Worm (Caenorhabditis elegans) whole organism, L4 larva: ENCODE results near the gene F10E7.11.

Experiments
- D1046.2 ChIP-seq: fragments of 200-800 bp; sonication (Bioruptor generic); IDR thresholded peaks from 2 replicates; pipeline ENCODE4 v1.3.6; 2022; ENCODE audit warnings: missing genetic modification characterization, missing compliant biosample characterization
- F10B5.3 ChIP-seq: sonication (generic microtip); optimal IDR thresholded peaks from 2 replicates; lab custom pipeline; 2016; ENCODE audit warnings: mild to moderate bottlenecking, missing genetic modification characterization, missing compliant biosample characterization
- F26F4.8 ChIP-seq: fragments of 200-800 bp; sonication (Bioruptor generic); conservative IDR thresholded peaks from 2 replicates; pipeline ENCODE4 v1.3.6; 2022; ENCODE audit warnings: missing genetic modification characterization, missing compliant biosample characterization
- F37D6.2 ChIP-seq: sonication (generic microtip); optimal IDR thresholded peaks from 2 replicates; lab custom pipeline; 2016; ENCODE audit warnings: mild to moderate bottlenecking, missing genetic modification characterization, missing compliant biosample characterization
- F44E2.7 ChIP-seq: fragments of 200-800 bp; sonication (Bioruptor generic); IDR thresholded peaks from 2 replicates; pipeline ENCODE4 v2.1.2; 2022; ENCODE audit warnings: missing genetic modification characterization, missing compliant biosample characterization
- F49E8.2 ChIP-seq: sonication (generic microtip); optimal IDR thresholded peaks from 2 replicates; lab custom pipeline; 2016; ENCODE audit warnings: missing compliant biosample characterization, mild to moderate bottlenecking, missing genetic modification characterization, borderline replicate concordance
- Y105C5A.15 ChIP-seq: fragments of 200-800 bp; sonication (Bioruptor generic); IDR thresholded peaks from 2 replicates; pipeline ENCODE4 v1.3.6; 2022; ENCODE audit warnings: missing genetic modification characterization, missing compliant biosample characterization
- Y48G9A.11 ChIP-seq: fragments of 200-800 bp; sonication (Bioruptor generic); IDR thresholded peaks from 2 replicates; pipeline ENCODE4 v1.3.6; 2022; ENCODE audit warnings: missing genetic modification reagents, missing genetic modification characterization, missing compliant biosample characterization
- Y75B8A.6 ChIP-seq: fragments of 200-800 bp; sonication (Bioruptor generic); IDR thresholded peaks from 2 replicates; pipeline ENCODE4 v1.3.6; 2022; ENCODE audit warnings: missing genetic modification reagents, missing genetic modification characterization, missing compliant biosample characterization
- arid-1 ChIP-seq: fragments of 200-800 bp; sonication (Bioruptor generic); conservative IDR thresholded peaks from 2 replicates; pipeline ENCODE4 v1.3.6; 2022; ENCODE audit warnings: missing genetic modification reagents, missing genetic modification characterization, missing compliant biosample characterization
- attf-4 ChIP-seq: sonication (generic microtip); optimal IDR thresholded peaks from 3 replicates; lab custom pipeline; 2017; ENCODE audit warnings: missing biosample characterization, missing genetic modification characterization
- ceh-28 ChIP-seq: fragments of 150-350 bp; optimal IDR thresholded peaks from 2 replicates; lab custom pipeline; 2014; ENCODE audit warnings: missing biosample characterization, missing genetic modification reagents, missing genetic modification characterization
- ceh-32 ChIP-seq: sonication (generic microtip); optimal IDR thresholded peaks from 2 replicates; lab custom pipeline; 2016; ENCODE audit warnings: mild to moderate bottlenecking, missing genetic modification characterization, missing compliant biosample characterization; ENCODE audit not compliant: poor library complexity
- cey-2 ChIP-seq: sonication (generic microtip); optimal IDR thresholded peaks from 3 replicates; lab custom pipeline; 2017; ENCODE audit warnings: missing genetic modification characterization, mild to moderate bottlenecking, missing compliant biosample characterization, antibody characterized with exemption, borderline replicate concordance; ENCODE audit not compliant: insufficient read depth
- ctbp-1 ChIP-seq: fragments of 200-800 bp; sonication (Bioruptor generic); IDR thresholded peaks from 2 replicates; pipeline ENCODE4 v1.3.6; 2022; ENCODE audit warnings: missing genetic modification reagents, missing genetic modification characterization, missing compliant biosample characterization
- daf-12 ChIP-seq: fragments of 150-350 bp; optimal IDR thresholded peaks from 2 replicates; lab custom pipeline; 2014; ENCODE audit warnings: missing biosample characterization, missing genetic modification reagents, missing genetic modification characterization
- daf-16 ChIP-seq, 3 experiments: sonication (generic microtip); optimal IDR thresholded peaks; 2 replicates each; lab custom pipeline; 2016 to 2017; ENCODE audit warnings: missing genetic modification characterization in 3 of 3, missing genetic modification reagents in 3 of 3, mild to moderate bottlenecking in 2 of 3, missing compliant biosample characterization in 2 of 3, missing biosample characterization in 1 of 3, moderate library complexity in 1 of 3
- daf-19 ChIP-seq: fragments of 200-800 bp; sonication (Bioruptor generic); conservative IDR thresholded peaks from 2 replicates; pipeline ENCODE4 v1.3.6; 2022; ENCODE audit warnings: missing genetic modification characterization, missing compliant biosample characterization
- dve-1 ChIP-seq: sonication (generic microtip); optimal IDR thresholded peaks from 2 replicates; lab custom pipeline; 2017; ENCODE audit warnings: antibody characterized with exemption, mild to moderate bottlenecking, missing genetic modification characterization, missing compliant biosample characterization; ENCODE audit not compliant: insufficient read depth
- egl-27 ChIP-seq: sonication (generic microtip); optimal IDR thresholded peaks from 3 replicates; lab custom pipeline; 2017; ENCODE audit warnings: missing biosample characterization, missing genetic modification reagents, missing genetic modification characterization
- hlh-11 ChIP-seq: fragments of 200-800 bp; sonication (Bioruptor generic); optimal IDR thresholded peaks from 2 replicates; lab custom pipeline; 2018; ENCODE audit warnings: mild to moderate bottlenecking, missing genetic modification characterization, missing compliant biosample characterization
- hlh-30 ChIP-seq: sonication (generic microtip); optimal IDR thresholded peaks from 2 replicates; lab custom pipeline; 2017; ENCODE audit warnings: antibody characterized with exemption, mild to moderate bottlenecking, missing genetic modification characterization, missing compliant biosample characterization; ENCODE audit not compliant: insufficient read depth
- jun-1 ChIP-seq: fragments of 150-350 bp; optimal IDR thresholded peaks from 2 replicates; lab custom pipeline; 2014; ENCODE audit warnings: missing biosample characterization, missing genetic modification reagents, missing genetic modification characterization
- lin-13 ChIP-seq: fragments of 150-350 bp; optimal IDR thresholded peaks from 2 replicates; lab custom pipeline; 2014; ENCODE audit warnings: missing biosample characterization, missing genetic modification reagents, missing genetic modification characterization
- lin-38 ChIP-seq: fragments of 200-800 bp; sonication (Bioruptor generic); IDR thresholded peaks from 2 replicates; pipeline ENCODE4 v1.3.6; 2022; ENCODE audit warnings: missing genetic modification reagents, missing genetic modification characterization, missing compliant biosample characterization
- lin-39 ChIP-seq: fragments of 150-350 bp; optimal IDR thresholded peaks from 2 replicates; lab custom pipeline; 2014; ENCODE audit warnings: missing biosample characterization, missing genetic modification reagents, missing genetic modification characterization
- madf-5 ChIP-seq, 2 experiments: fragments of 200-800 bp; sonication (Bioruptor generic); IDR thresholded peaks; 2 replicates each; pipeline ENCODE4 v1.3.6; 2022; ENCODE audit warnings: missing compliant biosample characterization in 2 of 2, missing genetic modification characterization in 2 of 2
- mdl-1 ChIP-seq, 2 experiments: fragments of 150-350 bp in 1 of 2; sonication (generic microtip) in 1 of 2; optimal IDR thresholded peaks; 2 replicates each; lab custom pipeline; 2014 to 2017; ENCODE audit warnings: missing biosample characterization in 2 of 2, missing genetic modification characterization in 2 of 2
- mdt-29 ChIP-seq: fragments of 200-800 bp; sonication (Bioruptor generic); IDR thresholded peaks from 2 replicates; pipeline ENCODE4 v1.3.6; 2022; ENCODE audit warnings: missing genetic modification reagents, missing genetic modification characterization, missing compliant biosample characterization
- mep-1 ChIP-seq: fragments of 150-350 bp; sonication (generic microtip); optimal IDR thresholded peaks from 3 replicates; lab custom pipeline; 2014; ENCODE audit warnings: missing biosample characterization, missing genetic modification characterization
- mxl-3 ChIP-seq: fragments of 200-800 bp; sonication (Bioruptor generic); optimal IDR thresholded peaks from 2 replicates; lab custom pipeline; 2018; ENCODE audit warnings: mild to moderate bottlenecking, missing genetic modification characterization, missing compliant biosample characterization
- nhr-10 ChIP-seq: fragments of 150-350 bp; optimal IDR thresholded peaks from 2 replicates; lab custom pipeline; 2014; ENCODE audit warnings: missing biosample characterization, missing genetic modification characterization
- nhr-102 ChIP-seq: sonication (generic microtip); optimal IDR thresholded peaks from 2 replicates; lab custom pipeline; 2016; ENCODE audit warnings: mild to moderate bottlenecking, missing genetic modification characterization, moderate library complexity, missing compliant biosample characterization
- nhr-11 ChIP-seq: fragments of 150-350 bp; optimal IDR thresholded peaks from 2 replicates; lab custom pipeline; 2014; ENCODE audit warnings: missing biosample characterization, missing genetic modification characterization
- nhr-25 ChIP-seq: sonication (generic microtip); optimal IDR thresholded peaks from 2 replicates; lab custom pipeline; 2017; ENCODE audit warnings: missing genetic modification characterization, mild to moderate bottlenecking, missing compliant biosample characterization, antibody characterized with exemption, moderate library complexity, borderline replicate concordance; ENCODE audit not compliant: insufficient read depth
- nhr-28 ChIP-seq: fragments of 150-350 bp; optimal IDR thresholded peaks from 2 replicates; lab custom pipeline; 2014; ENCODE audit warnings: missing biosample characterization, missing genetic modification characterization
- nhr-42 ChIP-seq: fragments of 200-800 bp; sonication (Bioruptor generic); IDR thresholded peaks from 2 replicates; pipeline ENCODE4 v1.3.6; 2022; ENCODE audit warnings: missing genetic modification characterization, missing compliant biosample characterization
- nhr-6 ChIP-seq: fragments of 150-350 bp; optimal IDR thresholded peaks from 2 replicates; lab custom pipeline; 2014; ENCODE audit warnings: missing biosample characterization, missing genetic modification characterization
- nhr-76 ChIP-seq: fragments of 150-350 bp; optimal IDR thresholded peaks from 2 replicates; lab custom pipeline; 2014; ENCODE audit warnings: missing biosample characterization, missing genetic modification characterization
- nhr-77 ChIP-seq: fragments of 150-350 bp; optimal IDR thresholded peaks from 2 replicates; lab custom pipeline; 2014; ENCODE audit warnings: missing biosample characterization, missing genetic modification characterization
- php-3 ChIP-seq: fragments of 200-800 bp; sonication (Bioruptor generic); IDR thresholded peaks from 2 replicates; pipeline ENCODE4 v1.3.6; 2022; ENCODE audit warnings: missing genetic modification reagents, missing genetic modification characterization, missing compliant biosample characterization
- skn-1 ChIP-seq: fragments of 150-350 bp; optimal IDR thresholded peaks from 2 replicates; lab custom pipeline; 2014; ENCODE audit warnings: missing biosample characterization, missing genetic modification characterization
- snpc-4 ChIP-seq: fragments of 150-350 bp; optimal IDR thresholded peaks from 2 replicates; lab custom pipeline; 2014; ENCODE audit warnings: missing biosample characterization, missing genetic modification characterization
- spr-1 ChIP-seq: sonication (generic microtip); optimal IDR thresholded peaks from 2 replicates; lab custom pipeline; 2016; ENCODE audit warnings: mild to moderate bottlenecking, missing genetic modification characterization, missing compliant biosample characterization
- tag-97 ChIP-seq: fragments of 200-800 bp; sonication (Bioruptor generic); IDR thresholded peaks from 2 replicates; pipeline ENCODE4 v1.3.6; 2022; ENCODE audit warnings: missing genetic modification characterization, missing compliant biosample characterization
- unc-130 ChIP-seq: sonication (generic microtip); optimal IDR thresholded peaks from 2 replicates; lab custom pipeline; 2016; ENCODE audit warnings: missing genetic modification reagents, missing genetic modification characterization, missing compliant biosample characterization
- unc-39 ChIP-seq: sonication (generic microtip); optimal IDR thresholded peaks from 2 replicates; lab custom pipeline; 2017; ENCODE audit warnings: missing biosample characterization, missing genetic modification characterization
- vab-7 ChIP-seq: fragments of 200-800 bp; sonication (Bioruptor generic); IDR thresholded peaks from 2 replicates; pipeline ENCODE4 v1.3.6; 2022; ENCODE audit warnings: missing genetic modification reagents, missing genetic modification characterization, missing compliant biosample characterization
- zag-1 ChIP-seq: fragments of 150-350 bp; optimal IDR thresholded peaks from 2 replicates; lab custom pipeline; 2014; ENCODE audit warnings: missing biosample characterization, missing genetic modification characterization
- zfp-2 ChIP-seq: sonication (generic microtip); optimal IDR thresholded peaks from 2 replicates; lab custom pipeline; 2016; ENCODE audit warnings: mild to moderate bottlenecking, missing genetic modification characterization, missing compliant biosample characterization
- zip-11 ChIP-seq: fragments of 200-800 bp; sonication (Bioruptor generic); IDR thresholded peaks from 2 replicates; pipeline ENCODE4 v1.3.6; 2022; ENCODE audit warnings: missing genetic modification characterization, missing compliant biosample characterization
- ztf-7 ChIP-seq: fragments of 150-350 bp; optimal IDR thresholded peaks from 2 replicates; lab custom pipeline; 2014; ENCODE audit warnings: missing biosample characterization, missing genetic modification characterization

The F10E7.11 gene

DNA sequence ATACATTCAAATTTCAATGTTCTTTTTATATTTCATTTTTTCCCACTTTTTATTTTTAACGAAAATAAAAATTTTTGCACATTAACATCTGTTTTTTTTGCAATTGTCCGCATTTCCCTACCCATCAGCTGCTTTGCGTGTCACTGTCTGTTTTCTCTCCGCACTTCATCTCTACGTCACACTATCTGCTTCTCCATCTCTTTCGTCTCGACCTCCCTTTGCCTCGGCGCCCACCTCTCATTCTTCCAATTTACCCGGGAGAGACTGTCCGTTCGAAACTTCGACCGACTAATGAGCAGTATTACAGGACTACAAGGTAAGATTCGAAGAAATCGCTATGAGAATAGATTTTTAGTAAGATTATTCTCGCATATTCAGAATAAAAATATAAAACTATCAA, 32.7 kb upstream of the F10E7.11 start, which contains the start of gene C27H5.2:
Gene C27H5.2, plus strand, starts transcription at position 190 of the 400 bp plus-strand sequence.
- TF ChIP-seq nhr-77 (tag; lab: Kevin White, UChicago) (no peak), mep-1 (tag; lab: Kevin White, UChicago) (peak; percentile 29), unc-39 (tag; lab: Kevin White, UChicago) (no peak), F44E2.7 (GFP tag; lab: Robert Waterston, UW) (no peak), hlh-11 (tag; lab: Kevin White, UChicago) (peak; percentile 68), lin-38 (GFP tag; lab: Robert Waterston, UW) (no peak), unc-130 (no peak), zfp-2 (tag; lab: Kevin White, UChicago) (no peak), vab-7 (GFP tag; lab: Robert Waterston, UW) (no peak), tag-97 (GFP tag; lab: Robert Waterston, UW) (no peak), jun-1 (no peak), skn-1 (tag; lab: Kevin White, UChicago) (no peak), nhr-76 (tag; lab: Kevin White, UChicago) (no peak), nhr-42 (GFP tag; lab: Robert Waterston, UW) (no peak), zip-11 (GFP tag; lab: Robert Waterston, UW) (no peak), Y105C5A.15 (no peak), nhr-25 (no peak), mdt-29 (no peak), ceh-32 (tag; lab: Kevin White, UChicago) (no peak), nhr-6 (tag; lab: Kevin White, UChicago) (no peak), nhr-28 (tag; lab: Kevin White, UChicago) (peak; percentile 26), cey-2 (tag; lab: Kevin White, UChicago) (no peak), lin-13 (GFP tag; lab: Kevin White, UChicago) (no peak), F49E8.2 (tag; lab: Kevin White, UChicago) (no peak), lin-39 (tag; lab: Kevin White, UChicago) (no peak), ceh-28 (no peak), F26F4.8 (GFP tag; lab: Robert Waterston, UW) (no peak), nhr-11 (tag; lab: Kevin White, UChicago) (no peak), madf-5 (GFP tag; IDR thresholded peaks at IDR 0.05; lab: Robert Waterston, UW) (no peak), hlh-30 (tag; lab: Kevin White, UChicago) (peak; percentile 8), snpc-4 (tag; lab: Kevin White, UChicago) (no peak), dve-1 (tag; lab: Kevin White, UChicago) (peak; percentile 8), daf-12 (tag; lab: Kevin White, UChicago) (no peak), daf-16 (GFP tag; optimal IDR thresholded peaks at IDR 0.05; lab: Kevin White, UChicago) (no peak), daf-16 (tag; optimal IDR thresholded peaks at IDR 0.05; lab: Kevin White, UChicago) (no peak), egl-27 (tag; lab: Kevin White, UChicago) (no peak), D1046.2 (GFP tag; lab: Robert Waterston, UW) (no peak), nhr-102 (tag; lab: Kevin White, UChicago) (peak; percentile 20), spr-1 (tag; lab: Kevin White, UChicago) (no peak), attf-4 (tag; lab: Kevin White, UChicago) (no peak), ctbp-1 (no peak), F37D6.2 (tag; lab: Kevin White, UChicago) (no peak), mxl-3 (no peak), arid-1 (GFP tag; lab: Robert Waterston, UW) (no peak), Y48G9A.11 (no peak), daf-19 (GFP tag; lab: Robert Waterston, UW) (no peak), zag-1 (no peak), F10B5.3 (tag; lab: Kevin White, UChicago) (no peak), mdl-1 (tag; optimal IDR thresholded peaks at IDR 0.05; lab: Kevin White, UChicago) (no peak), nhr-10 (no peak), ztf-7 (tag; lab: Kevin White, UChicago) (no peak), Y75B8A.6 (no peak), php-3 (GFP tag; lab: Robert Waterston, UW) (no peak)
